Worm (Caenorhabditis elegans) whole organism, L4/young adult: ENCODE data around the gene Y102A11A.1.

Source experiments
- W03F9.2 ChIP-seq: fragments of 150-350 bp; optimal IDR thresholded peaks from 2 replicates; lab custom pipeline; 2014; ENCODE audit warnings: missing biosample characterization, missing genetic modification characterization
- dao-5 ChIP-seq: sonication (generic microtip); optimal IDR thresholded peaks from 2 replicates; lab custom pipeline; 2016; ENCODE audit warnings: missing genotype, missing genetic modification characterization, moderate library complexity, missing compliant biosample characterization

DNA sequence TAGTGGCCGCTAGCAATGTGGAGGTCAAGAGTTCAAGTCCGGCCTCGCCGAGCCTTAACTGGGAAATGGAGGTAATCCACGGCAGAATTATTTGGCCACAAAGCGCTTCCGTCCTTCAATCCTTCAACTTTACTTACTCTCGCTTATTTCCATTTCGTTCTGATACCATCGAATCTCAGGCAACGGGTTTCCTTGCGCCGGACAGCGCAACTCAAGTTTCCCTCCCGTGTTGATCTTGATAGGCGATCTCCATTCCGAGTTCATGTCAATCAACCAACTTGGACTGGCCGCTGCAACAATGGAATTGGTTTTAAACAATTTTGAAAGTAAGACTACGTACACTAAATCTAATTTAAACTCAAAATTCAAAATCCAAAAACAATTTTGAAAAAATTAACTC, 10.7 kb upstream of the Y102A11A.1 start:
- TF ChIP-seq dao-5 (tag; lab: Kevin White, UChicago) (no peak), W03F9.2 (no peak)
